Fruit fly (Drosophila melanogaster) whole organism, larva: ENCODE data around the gene eIF2gamma.
A peak's percentile ranks its signal among the peaks of the same experiment; 100 is the strongest.

ENCODE experiments used
- noc ChIP-seq: fragments of 200-800 bp; sonication (Bioruptor generic); optimal IDR thresholded peaks from 3 replicates; lab custom pipeline; 2019; ENCODE audit warnings: missing biosample characterization, mild to moderate bottlenecking, missing genetic modification characterization, moderate library complexity

Gene eIF2gamma

dm6 chr3R:15286693-15287041 is 23.4 kb upstream of the eIF2gamma start:
- TF ChIP-seq noc (tag; lab: Kevin White, UChicago) = peak; percentile 23

DNA sequence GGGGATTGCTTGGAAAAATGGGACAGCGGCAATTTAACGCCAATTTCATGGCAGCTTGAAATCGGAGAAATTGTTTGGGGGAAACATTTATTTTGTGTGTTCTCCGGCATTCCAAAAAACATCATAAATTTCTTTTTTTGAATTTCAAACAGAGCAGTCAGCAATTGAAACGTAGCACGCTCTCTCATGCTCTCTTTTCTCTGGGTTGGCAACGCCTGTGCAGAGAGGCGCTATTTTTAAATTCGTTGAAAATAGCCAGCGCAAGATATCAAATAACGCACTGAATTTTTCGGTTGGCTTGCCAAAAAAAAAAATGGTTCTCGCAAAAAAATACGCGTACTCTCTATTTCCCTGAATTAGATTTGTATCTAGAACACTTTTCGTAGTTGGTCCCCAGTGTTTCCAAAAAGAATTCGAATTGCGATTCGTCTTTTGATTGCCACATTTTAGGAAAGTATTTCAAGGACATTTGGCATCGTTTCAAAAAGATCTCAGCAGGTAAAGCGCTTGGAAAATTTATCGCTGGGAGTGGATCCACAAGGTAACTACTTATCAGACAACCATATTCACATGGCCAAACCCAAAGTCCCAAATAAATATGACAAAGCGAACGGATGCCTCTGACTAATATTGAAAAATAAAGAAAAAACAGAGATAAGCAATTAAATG is 22.9 kb upstream of the eIF2gamma start:
- no peak for TF ChIP-seq noc (tag; lab: Kevin White, UChicago)

dm6 chr3R:15282982-15283809 is 19.9 kb upstream of the eIF2gamma start:
- no peak for TF ChIP-seq noc (tag; lab: Kevin White, UChicago)

- no peak for TF ChIP-seq noc (tag; lab: Kevin White, UChicago)
These were observed 19.1 kb upstream of the eIF2gamma start for dm6 chr3R:15282326-15282725.

DNA sequence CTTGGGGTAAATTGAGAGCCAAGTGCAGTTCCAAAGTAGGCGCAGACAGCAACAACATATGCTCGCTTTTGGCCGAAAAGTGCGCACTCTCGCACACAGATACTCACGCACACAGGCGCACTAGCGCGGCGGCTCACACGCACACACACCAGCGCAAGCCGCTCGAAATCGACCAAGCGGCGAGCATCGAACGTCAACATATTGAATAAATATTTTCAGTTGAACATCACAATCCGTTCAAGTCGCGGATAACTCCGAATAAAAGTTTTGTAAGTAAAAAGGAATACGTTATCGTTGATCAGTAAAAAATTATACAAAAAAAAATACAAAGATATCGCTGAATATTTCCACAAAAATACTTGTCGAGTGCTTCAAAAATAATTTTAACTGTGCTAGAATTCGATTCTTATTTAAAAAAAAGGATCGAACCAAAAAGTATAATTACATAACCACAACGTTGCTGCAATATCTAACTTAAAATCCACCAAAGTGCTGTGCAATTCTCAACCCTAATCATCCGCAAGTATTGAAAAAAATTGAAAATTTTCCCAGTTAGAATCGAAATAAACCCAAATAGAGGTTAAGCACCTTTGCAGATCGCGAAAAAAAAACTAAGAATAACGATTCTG is 18.2 kb upstream of the eIF2gamma start:
- TF ChIP-seq noc (tag; lab: Kevin White, UChicago) = no peak

dm6 chr3R:15280619-15281334 is 17.5 kb upstream of the eIF2gamma start:
- TF ChIP-seq noc (tag; lab: Kevin White, UChicago) = peak; percentile 48

DNA sequence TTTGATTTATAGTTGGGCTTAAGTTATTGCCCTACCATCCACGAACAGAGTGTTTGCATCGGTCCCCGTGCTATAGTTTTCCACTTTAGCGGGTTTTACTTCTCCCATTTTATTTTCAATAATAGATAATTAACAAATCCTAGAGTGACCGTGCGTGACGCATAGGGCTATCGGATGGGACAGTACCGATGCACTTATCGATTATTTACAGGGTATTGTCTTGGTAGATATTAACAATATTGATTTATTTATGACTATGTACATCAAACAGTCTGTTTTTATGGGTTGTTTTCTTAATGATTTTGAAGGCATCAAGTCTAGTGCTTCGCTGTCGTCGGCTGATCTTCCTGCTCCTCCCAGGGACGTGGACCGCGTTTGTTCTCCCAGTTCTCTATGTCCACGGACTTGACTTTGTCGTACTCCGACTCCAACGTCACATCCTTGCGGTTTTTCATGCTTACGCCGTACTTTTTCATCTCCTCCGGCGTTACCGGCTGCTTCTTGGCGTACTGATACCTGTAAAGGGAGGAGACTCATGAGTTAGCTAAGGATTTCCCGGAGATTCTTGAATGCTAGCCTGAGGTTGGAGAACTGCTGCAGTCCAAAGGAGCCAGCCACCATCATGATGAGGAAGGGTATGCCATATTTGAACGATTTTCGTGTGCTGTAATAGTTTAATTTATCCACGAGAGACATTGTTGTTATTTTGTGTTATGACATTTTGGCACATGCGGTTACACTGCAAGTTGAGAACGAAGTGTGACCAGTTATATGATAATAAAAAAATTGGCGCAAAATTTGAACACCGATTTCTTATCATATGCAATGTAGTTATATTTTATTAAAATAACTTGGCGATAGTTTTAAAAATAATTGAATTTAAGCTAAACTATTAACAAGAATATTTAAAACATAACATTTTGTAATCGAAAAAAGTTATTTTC is 14.9 kb upstream of the eIF2gamma start, which contains the start of the genes MRG15 and Tm1:
MRG15 (minus strand) TSS at position 184 of the 944 bp plus-strand sequence.
Tm1 (plus strand) TSS at position 295 of the 944 bp plus-strand sequence.
- no peak for TF ChIP-seq noc (tag; lab: Kevin White, UChicago)

- peak; percentile 98 for TF ChIP-seq noc (tag; lab: Kevin White, UChicago)
These were observed 11.9 kb upstream of the eIF2gamma start, which contains the start of the genes Cp190 and CG4338 for dm6 chr3R:15275158-15275623. TSS of gene Cp190 (minus strand) at chr3R:15275241. TSS of gene CG4338 (plus strand) at chr3R:15275522.

DNA sequence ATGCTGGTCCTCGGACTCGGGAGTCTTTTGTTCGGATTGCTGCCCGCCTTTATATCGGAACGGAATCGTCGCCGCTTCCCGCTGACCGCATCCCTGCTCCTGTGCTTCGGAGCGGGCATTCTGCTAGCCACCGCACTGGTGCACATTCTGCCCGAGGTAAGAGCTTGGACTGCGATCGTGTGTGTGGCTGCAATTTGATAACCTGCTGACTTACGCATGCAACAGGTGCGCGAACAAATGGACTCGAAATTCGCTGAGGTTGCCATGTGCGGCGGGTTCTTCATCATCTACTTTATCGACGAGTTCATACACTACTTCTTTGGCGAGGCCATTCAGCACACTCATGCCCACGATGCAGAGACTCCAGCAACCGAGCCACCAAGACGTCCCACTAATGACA is 5.6 kb upstream of the eIF2gamma start:
- TF ChIP-seq noc (tag; lab: Kevin White, UChicago) = no peak

DNA sequence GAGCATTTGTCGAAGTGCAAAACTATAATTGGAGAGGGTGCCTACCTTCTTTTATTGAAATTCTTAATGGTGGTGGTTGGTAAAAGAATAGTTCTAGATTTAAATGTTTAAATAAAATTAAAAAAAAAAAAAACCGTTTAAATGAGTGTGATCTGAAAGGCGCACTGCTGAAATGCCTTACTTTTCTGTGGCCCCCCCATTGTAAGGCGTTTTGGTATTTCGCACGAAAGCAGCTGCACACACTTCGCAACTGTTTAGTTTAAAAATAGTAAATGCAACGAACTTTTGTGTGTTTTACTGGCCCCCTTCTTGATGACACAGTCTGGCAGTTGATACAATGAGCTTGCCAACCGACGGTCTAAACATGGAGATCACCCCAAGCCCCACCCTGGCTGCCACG is 5.2 kb upstream of the eIF2gamma start, which contains the start of the genes CG14864 and Zip88E:
CG14864 (minus strand) TSS at position 113 of the 400 bp plus-strand sequence.
Zip88E (plus strand) TSS at position 237 of the 400 bp plus-strand sequence.
- no peak for TF ChIP-seq noc (tag; lab: Kevin White, UChicago)

DNA sequence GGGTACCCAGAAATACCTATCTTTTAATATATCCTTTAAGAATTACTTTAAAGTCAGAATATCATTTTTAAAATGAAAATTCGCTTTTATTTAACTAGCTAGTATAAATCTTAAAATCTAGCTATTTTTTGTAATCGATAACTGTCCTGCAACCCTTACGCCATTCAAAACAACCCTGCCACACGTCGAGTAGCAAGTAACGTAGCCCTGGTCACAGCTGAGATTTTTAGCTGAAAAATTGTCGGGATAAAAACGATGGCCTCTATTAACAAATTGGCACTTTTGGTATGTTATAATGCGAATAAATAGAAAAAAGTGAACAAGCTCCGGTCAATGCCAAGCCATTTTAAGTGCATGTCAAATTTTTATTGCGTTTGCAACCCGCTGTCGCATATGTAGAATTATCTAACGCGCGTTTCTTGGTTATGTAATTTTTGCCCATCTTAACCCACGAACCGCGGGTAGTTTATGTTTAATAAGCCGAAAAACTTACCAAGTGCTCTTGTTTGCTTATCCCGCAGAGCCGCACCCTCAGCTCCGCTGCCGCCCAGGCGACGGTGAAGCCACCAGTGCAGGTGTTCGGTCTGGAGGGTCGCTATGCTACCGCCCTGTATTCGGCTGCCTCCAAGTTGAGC is 2.3 kb upstream of the eIF2gamma start, which contains the start of gene ATPsynO:
ATPsynO (plus strand) TSS at position 186 of the 635 bp plus-strand sequence.
- peak; percentile 14 for TF ChIP-seq noc (tag; lab: Kevin White, UChicago)

DNA sequence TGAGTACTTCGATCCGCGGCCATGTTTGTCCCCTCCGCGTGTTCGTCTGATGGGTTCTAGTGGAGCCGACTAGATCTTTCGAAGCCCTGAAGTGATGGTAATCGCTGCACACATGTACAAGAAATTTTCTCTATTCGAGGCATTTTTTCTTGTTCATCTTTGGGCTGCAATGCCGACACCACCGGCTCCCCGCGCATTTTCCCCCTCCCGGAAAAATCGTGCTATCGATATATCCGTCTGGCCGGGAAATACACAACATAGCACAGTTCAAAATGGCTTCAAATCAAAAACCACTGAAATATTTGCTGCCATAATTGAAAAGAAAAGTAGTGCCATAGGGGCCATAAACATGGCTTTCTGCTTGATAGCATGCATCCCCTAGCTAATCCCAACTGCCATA is 688 bp upstream of the eIF2gamma start:
- TF ChIP-seq noc (tag; lab: Kevin White, UChicago) = no peak

DNA sequence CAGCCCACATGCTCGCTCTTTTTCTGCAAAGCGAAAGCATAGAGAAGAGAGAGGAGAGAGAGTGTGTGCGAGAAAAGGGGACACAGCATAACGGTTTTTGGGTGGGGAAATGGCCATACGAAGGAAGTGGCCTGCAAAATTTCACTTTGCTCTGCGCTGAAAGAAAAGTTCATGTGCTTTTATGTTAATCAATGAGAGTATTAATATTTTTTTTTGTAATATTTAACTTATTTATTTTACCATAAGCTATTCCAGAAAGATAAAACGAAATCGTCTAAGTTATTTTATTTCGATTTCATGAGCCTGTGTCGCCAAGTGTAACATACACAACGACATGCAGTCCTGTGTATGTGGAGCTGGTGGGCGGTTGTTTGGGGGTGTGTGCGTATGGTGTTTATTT is 12.8 kb downstream of the eIF2gamma start:
- TF ChIP-seq noc (tag; lab: Kevin White, UChicago) = no peak
